Worm (Caenorhabditis elegans) whole organism, L2 larva: ENCODE data around the gene T24E12.2.

Experiments
- alr-1 ChIP-seq: fragments of 150-350 bp; optimal IDR thresholded peaks from 2 replicates; lab custom pipeline; 2014; ENCODE audit warnings: missing biosample characterization, missing genetic modification characterization
- ceh-82 ChIP-seq: fragments of 150-350 bp; optimal IDR thresholded peaks from 2 replicates; lab custom pipeline; 2014; ENCODE audit warnings: missing biosample characterization, missing genetic modification characterization
- dmd-4 ChIP-seq: sonication (generic microtip); optimal IDR thresholded peaks from 2 replicates; lab custom pipeline; 2017; ENCODE audit warnings: missing biosample characterization, missing genetic modification characterization
- lin-39 ChIP-seq: fragments of 150-350 bp; optimal IDR thresholded peaks from 2 replicates; lab custom pipeline; 2014; ENCODE audit warnings: missing biosample characterization, missing genetic modification reagents, missing genetic modification characterization
- lsy-2 ChIP-seq, 2 experiments: fragments of 150-350 bp in 1 of 2; sonication (generic microtip) in 1 of 2; optimal IDR thresholded peaks; 2 replicates each; lab custom pipeline; 2014 to 2017; ENCODE audit warnings: missing biosample characterization in 2 of 2, missing genetic modification characterization in 2 of 2
- mdl-1 ChIP-seq, 2 experiments: fragments of 150-350 bp in 1 of 2; sonication (generic microtip) in 1 of 2; optimal IDR thresholded peaks; 2 replicates each; lab custom pipeline; 2017; ENCODE audit warnings: missing biosample characterization in 2 of 2, missing genetic modification characterization in 2 of 2
- nhr-11 ChIP-seq: fragments of 150-350 bp; optimal IDR thresholded peaks from 2 replicates; lab custom pipeline; 2014; ENCODE audit warnings: missing biosample characterization, missing genetic modification characterization
- nhr-129 ChIP-seq: fragments of 150-350 bp; optimal IDR thresholded peaks from 2 replicates; lab custom pipeline; 2014; ENCODE audit warnings: missing biosample characterization, missing genetic modification characterization
- nhr-237 ChIP-seq: fragments of 150-350 bp; optimal IDR thresholded peaks from 2 replicates; lab custom pipeline; 2014; ENCODE audit warnings: missing biosample characterization, missing genetic modification characterization
- sem-4 ChIP-seq: fragments of 150-350 bp; optimal IDR thresholded peaks from 2 replicates; lab custom pipeline; 2014; ENCODE audit warnings: missing biosample characterization, missing genetic modification reagents, missing genetic modification characterization
- skn-1 ChIP-seq: sonication (generic microtip); optimal IDR thresholded peaks from 2 replicates; lab custom pipeline; 2017; ENCODE audit warnings: missing biosample characterization, missing genetic modification characterization
- unc-39 ChIP-seq: fragments of 150-350 bp; optimal IDR thresholded peaks from 2 replicates; lab custom pipeline; 2014; ENCODE audit warnings: missing biosample characterization, missing genetic modification characterization
- ztf-1 ChIP-seq: fragments of 200-800 bp; sonication (Bioruptor generic); conservative IDR thresholded peaks from 2 replicates; pipeline ENCODE4 v1.3.6; 2022; ENCODE audit warnings: missing genetic modification characterization, missing compliant biosample characterization

ce11 chrII:3806964-3807363, 24.2 kb downstream of the T24E12.2 start, which contains the start of gene F54D10.4:
- TF ChIP-seq unc-39 (no peak), nhr-129 (tag; lab: Kevin White, UChicago) (no peak), nhr-11 (tag; lab: Kevin White, UChicago) (no peak), mdl-1 (tag; optimal IDR thresholded peaks at IDR 0.05; lab: Kevin White, UChicago) (no peak), dmd-4 (tag; lab: Kevin White, UChicago) (no peak), sem-4 (tag; lab: Kevin White, UChicago) (no peak), alr-1 (tag; lab: Kevin White, UChicago) (no peak), lsy-2 (tag; optimal IDR thresholded peaks at IDR 0.05; lab: Kevin White, UChicago) (no peak), skn-1 (tag; lab: Kevin White, UChicago) (no peak), lin-39 (tag; lab: Kevin White, UChicago) (no peak), ztf-1 (GFP tag; lab: Robert Waterston, UW) (no peak), ceh-82 (no peak), nhr-237 (tag; lab: Kevin White, UChicago) (no peak)
